Worm (Caenorhabditis elegans) whole organism, L2 larva: ENCODE data around the gene sdc-2.

Experiments
- alr-1 ChIP-seq: fragments of 150-350 bp; optimal IDR thresholded peaks from 2 replicates; lab custom pipeline; 2014; ENCODE audit warnings: missing biosample characterization, missing genetic modification characterization
- ama-1 ChIP-seq: fragments of 150-350 bp; optimal IDR thresholded peaks from 2 replicates; lab custom pipeline; 2018; ENCODE audit warnings: inconsistent platforms
- egl-27 ChIP-seq: sonication (generic microtip); optimal IDR thresholded peaks from 3 replicates; lab custom pipeline; 2017; ENCODE audit warnings: missing biosample characterization, missing genetic modification reagents, missing genetic modification characterization
- elt-3 ChIP-seq: sonication (generic microtip); optimal IDR thresholded peaks from 2 replicates; lab custom pipeline; 2017; ENCODE audit warnings: missing biosample characterization, missing genetic modification characterization
- fos-1 ChIP-seq: fragments of 150-350 bp; optimal IDR thresholded peaks from 2 replicates; lab custom pipeline; 2014; ENCODE audit warnings: missing biosample characterization, missing genetic modification characterization
- lin-13 ChIP-seq: fragments of 150-350 bp; optimal IDR thresholded peaks from 2 replicates; lab custom pipeline; 2014; ENCODE audit warnings: missing biosample characterization, missing genetic modification reagents, missing genetic modification characterization
- mdl-1 ChIP-seq, 2 experiments: fragments of 150-350 bp in 1 of 2; sonication (generic microtip) in 1 of 2; optimal IDR thresholded peaks; 2 replicates each; lab custom pipeline; 2017; ENCODE audit warnings: missing biosample characterization in 2 of 2, missing genetic modification characterization in 2 of 2
- nhr-77 ChIP-seq: fragments of 150-350 bp; optimal IDR thresholded peaks from 2 replicates; lab custom pipeline; 2014; ENCODE audit warnings: missing biosample characterization, missing genetic modification characterization
- skn-1 ChIP-seq: sonication (generic microtip); optimal IDR thresholded peaks from 2 replicates; lab custom pipeline; 2017; ENCODE audit warnings: missing biosample characterization, missing genetic modification characterization
- snpc-4 ChIP-seq: fragments of 150-350 bp; optimal IDR thresholded peaks from 2 replicates; lab custom pipeline; 2014; ENCODE audit warnings: missing biosample characterization, missing genetic modification characterization
- unc-62 ChIP-seq: fragments of 150-350 bp; optimal IDR thresholded peaks from 2 replicates; lab custom pipeline; 2014; ENCODE audit warnings: missing biosample characterization, missing genetic modification reagents, missing genetic modification characterization
- zag-1 ChIP-seq: fragments of 150-350 bp; optimal IDR thresholded peaks from 2 replicates; lab custom pipeline; 2014; ENCODE audit warnings: missing biosample characterization, missing genetic modification characterization

DNA sequence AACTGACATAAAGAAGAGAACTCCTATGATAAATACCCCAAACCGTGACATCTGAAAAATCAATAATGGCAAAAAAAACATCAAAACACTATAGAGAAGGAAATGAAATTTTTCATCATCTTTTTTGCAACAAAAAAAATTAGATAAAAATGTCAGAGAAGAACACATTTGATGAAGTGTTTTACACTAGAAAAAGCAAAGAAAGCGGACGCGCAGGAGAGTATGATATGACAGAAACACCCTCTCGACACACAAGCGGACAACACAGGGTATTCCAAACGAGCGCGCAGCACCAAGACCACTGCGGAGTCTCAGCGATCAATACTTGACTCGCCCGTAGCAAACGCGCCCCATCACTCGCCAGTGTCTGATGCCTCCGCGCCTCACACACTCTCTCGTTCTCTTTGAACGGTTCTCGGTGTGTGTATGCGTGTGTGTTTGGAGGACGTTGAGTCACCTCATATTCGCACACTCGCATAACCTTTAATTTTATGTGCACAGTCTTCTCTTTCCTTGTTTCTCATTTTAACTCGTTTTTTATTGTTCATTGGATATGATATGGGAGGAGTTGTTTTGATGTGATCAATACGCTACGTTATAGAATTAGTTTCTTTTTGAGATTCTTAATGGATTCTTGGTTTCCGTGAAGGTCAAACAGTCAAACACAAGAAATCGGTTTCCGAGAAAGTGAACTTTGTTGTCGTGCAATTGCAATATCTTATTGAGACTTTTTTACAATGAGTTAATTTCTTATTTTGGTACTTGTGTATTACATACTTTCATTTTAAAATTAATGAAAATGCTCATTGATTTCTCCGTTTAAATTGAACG is 24.2 kb downstream of the sdc-2 start, which contains the start of gene selt-1.1:
- TF ChIP-seq snpc-4 (tag; lab: Kevin White, UChicago) (no peak), unc-62 (GFP tag; lab: Kevin White, UChicago) (no peak), skn-1 (tag; lab: Kevin White, UChicago) (no peak), zag-1 (no peak), fos-1 (peak; percentile 96), elt-3 (tag; lab: Kevin White, UChicago) (no peak), mdl-1 (tag; optimal IDR thresholded peaks at IDR 0.05; lab: Kevin White, UChicago) (no peak), alr-1 (no peak), nhr-77 (tag; lab: Kevin White, UChicago) (no peak), lin-13 (no peak), ama-1 (lab: Kevin White, UChicago) (no peak), egl-27 (tag; lab: Kevin White, UChicago) (no peak)
